Worm (Caenorhabditis elegans) whole organism, late embryonic: ENCODE results near the gene F01E11.20.

Experiments used
- C38D4.7 ChIP-seq: fragments of 200-800 bp; sonication (Bioruptor generic); optimal IDR thresholded peaks from 2 replicates; lab custom pipeline; 2018; ENCODE audit warnings: mild to moderate bottlenecking, missing genetic modification characterization, moderate library complexity, missing compliant biosample characterization
- K09A11.1 ChIP-seq: sonication (generic microtip); optimal IDR thresholded peaks from 2 replicates; lab custom pipeline; 2017; ENCODE audit warnings: antibody characterized with exemption, mild to moderate bottlenecking, missing genetic modification characterization, missing compliant biosample characterization; ENCODE audit not compliant: insufficient read depth
- ama-1 ChIP-seq: fragments of 150-350 bp; optimal IDR thresholded peaks from 2 replicates; lab custom pipeline; 2014
- ceh-14 ChIP-seq: sonication (generic microtip); optimal IDR thresholded peaks from 2 replicates; lab custom pipeline; 2016; ENCODE audit warnings: missing genotype, missing genetic modification characterization, missing compliant biosample characterization
- ceh-19 ChIP-seq: fragments of 200-800 bp; sonication (Bioruptor generic); optimal IDR thresholded peaks from 2 replicates; lab custom pipeline; 2018; ENCODE audit warnings: mild to moderate bottlenecking, missing genetic modification characterization, missing compliant biosample characterization
- ceh-2 ChIP-seq: sonication (generic microtip); optimal IDR thresholded peaks from 2 replicates; lab custom pipeline; 2016; ENCODE audit warnings: missing genotype, missing genetic modification characterization, missing compliant biosample characterization
- ceh-22 ChIP-seq: sonication (generic microtip); optimal IDR thresholded peaks from 2 replicates; lab custom pipeline; 2017; ENCODE audit warnings: missing biosample characterization, missing genetic modification characterization
- ceh-24 ChIP-seq: sonication (generic microtip); optimal IDR thresholded peaks from 2 replicates; lab custom pipeline; 2016; ENCODE audit warnings: mild to moderate bottlenecking, missing genetic modification characterization, missing compliant biosample characterization
- ceh-30 ChIP-seq: fragments of 150-350 bp; optimal IDR thresholded peaks from 2 replicates; lab custom pipeline; 2014; ENCODE audit warnings: missing biosample characterization, missing genetic modification characterization
- ceh-31 ChIP-seq: sonication (generic microtip); optimal IDR thresholded peaks from 2 replicates; lab custom pipeline; 2016; ENCODE audit warnings: missing genetic modification characterization, missing compliant biosample characterization
- ceh-34 ChIP-seq: sonication (generic microtip); optimal IDR thresholded peaks from 2 replicates; lab custom pipeline; 2016; ENCODE audit warnings: mild to moderate bottlenecking, missing genetic modification characterization, missing compliant biosample characterization
- ceh-6 ChIP-seq: fragments of 200-800 bp; sonication (Bioruptor generic); optimal IDR thresholded peaks from 2 replicates; lab custom pipeline; 2018; ENCODE audit warnings: mild to moderate bottlenecking, missing genetic modification characterization, missing compliant biosample characterization
- che-1 ChIP-seq: sonication (generic microtip); optimal IDR thresholded peaks from 2 replicates; lab custom pipeline; 2016; ENCODE audit warnings: mild to moderate bottlenecking, missing genetic modification characterization, missing compliant biosample characterization
- dmd-4 ChIP-seq: sonication (generic microtip); optimal IDR thresholded peaks from 2 replicates; lab custom pipeline; 2016; ENCODE audit warnings: borderline replicate concordance, missing genetic modification characterization, missing compliant biosample characterization
- elt-2 ChIP-seq: sonication (generic microtip); optimal IDR thresholded peaks from 2 replicates; lab custom pipeline; 2016; ENCODE audit warnings: missing genetic modification reagents, missing genetic modification characterization, missing compliant biosample characterization
- elt-4 ChIP-seq: sonication (generic microtip); optimal IDR thresholded peaks from 2 replicates; lab custom pipeline; 2016; ENCODE audit warnings: missing genetic modification characterization, missing compliant biosample characterization
- ets-4 ChIP-seq: sonication (generic microtip); optimal IDR thresholded peaks from 2 replicates; lab custom pipeline; 2016; ENCODE audit warnings: missing genetic modification characterization, missing compliant biosample characterization
- eyg-1 ChIP-seq: sonication (generic microtip); optimal IDR thresholded peaks from 2 replicates; lab custom pipeline; 2016; ENCODE audit warnings: missing genotype, missing genetic modification characterization, missing compliant biosample characterization
- fax-1 ChIP-seq: sonication (generic microtip); optimal IDR thresholded peaks from 2 replicates; lab custom pipeline; 2016; ENCODE audit warnings: missing genotype, missing genetic modification characterization, missing compliant biosample characterization
- hlh-13 ChIP-seq: fragments of 200-800 bp; sonication (Bioruptor generic); optimal IDR thresholded peaks from 2 replicates; lab custom pipeline; 2018; ENCODE audit warnings: mild to moderate bottlenecking, missing genetic modification characterization, missing compliant biosample characterization
- hlh-15 ChIP-seq: sonication (generic microtip); optimal IDR thresholded peaks from 2 replicates; lab custom pipeline; 2016; ENCODE audit warnings: missing genetic modification characterization, missing compliant biosample characterization
- hlh-6 ChIP-seq: sonication (generic microtip); optimal IDR thresholded peaks from 2 replicates; lab custom pipeline; 2016; ENCODE audit warnings: missing genotype, missing genetic modification characterization, missing compliant biosample characterization
- hlh-8 ChIP-seq: sonication (generic microtip); optimal IDR thresholded peaks from 2 replicates; lab custom pipeline; 2016; ENCODE audit warnings: missing genotype, missing genetic modification characterization, missing compliant biosample characterization
- lim-6 ChIP-seq: sonication (generic microtip); optimal IDR thresholded peaks from 2 replicates; lab custom pipeline; 2016; ENCODE audit warnings: missing genetic modification characterization, missing compliant biosample characterization
- lin-11 ChIP-seq: fragments of 200-800 bp; sonication (Bioruptor generic); optimal IDR thresholded peaks from 2 replicates; lab custom pipeline; 2018; ENCODE audit warnings: mild to moderate bottlenecking, missing genetic modification characterization, missing compliant biosample characterization
- madf-2 ChIP-seq: sonication (generic microtip); optimal IDR thresholded peaks from 2 replicates; lab custom pipeline; 2017; ENCODE audit warnings: missing genetic modification characterization, missing compliant biosample characterization
- mec-3 ChIP-seq: sonication (generic microtip); optimal IDR thresholded peaks from 2 replicates; lab custom pipeline; 2016; ENCODE audit warnings: borderline replicate concordance, missing genetic modification characterization, missing compliant biosample characterization
- nfya-1 ChIP-seq: sonication (generic microtip); optimal IDR thresholded peaks from 2 replicates; lab custom pipeline; 2017; ENCODE audit warnings: missing genetic modification characterization, mild to moderate bottlenecking, missing compliant biosample characterization, antibody characterized with exemption, moderate library complexity
- nhr-232 ChIP-seq: sonication (generic microtip); optimal IDR thresholded peaks from 2 replicates; lab custom pipeline; 2016; ENCODE audit warnings: missing genetic modification characterization, missing compliant biosample characterization
- pat-9 ChIP-seq: fragments of 200-800 bp; sonication (Bioruptor generic); optimal IDR thresholded peaks from 2 replicates; lab custom pipeline; 2018; ENCODE audit warnings: mild to moderate bottlenecking, missing genetic modification characterization, moderate library complexity, missing compliant biosample characterization
- pax-1 ChIP-seq: fragments of 150-350 bp; optimal IDR thresholded peaks from 2 replicates; lab custom pipeline; 2014; ENCODE audit warnings: missing biosample characterization, missing genetic modification characterization
- pros-1 ChIP-seq: fragments of 150-350 bp; optimal IDR thresholded peaks from 2 replicates; lab custom pipeline; 2014; ENCODE audit warnings: missing biosample characterization, missing genetic modification reagents, missing genetic modification characterization
- sdc-2 ChIP-seq: sonication (generic microtip); optimal IDR thresholded peaks from 2 replicates; lab custom pipeline; 2016; ENCODE audit warnings: missing genotype, missing genetic modification characterization, missing compliant biosample characterization
- sox-2 ChIP-seq: fragments of 200-800 bp; sonication (Bioruptor generic); IDR thresholded peaks from 2 replicates; pipeline ENCODE4 v1.3.6; 2022; ENCODE audit warnings: missing genetic modification reagents, missing genetic modification characterization, missing compliant biosample characterization
- sox-4 ChIP-seq: sonication (generic microtip); optimal IDR thresholded peaks from 2 replicates; lab custom pipeline; 2017; ENCODE audit warnings: mild to moderate bottlenecking, missing genetic modification characterization, inconsistent platforms, missing compliant biosample characterization
- syd-9 ChIP-seq: sonication (generic microtip); optimal IDR thresholded peaks from 2 replicates; lab custom pipeline; 2016; ENCODE audit warnings: mild to moderate bottlenecking, missing genetic modification characterization, moderate library complexity, missing compliant biosample characterization
- tbx-2 ChIP-seq: sonication (generic microtip); optimal IDR thresholded peaks from 2 replicates; lab custom pipeline; 2016; ENCODE audit warnings: missing genetic modification characterization, missing compliant biosample characterization
- tbx-7 ChIP-seq: sonication (generic microtip); optimal IDR thresholded peaks from 2 replicates; lab custom pipeline; 2016; ENCODE audit warnings: missing genotype, missing genetic modification characterization, missing compliant biosample characterization
- ttx-3 ChIP-seq: sonication (generic microtip); optimal IDR thresholded peaks from 2 replicates; lab custom pipeline; 2016; ENCODE audit warnings: missing genetic modification reagents, missing genetic modification characterization, missing compliant biosample characterization
- unc-3 ChIP-seq, 2 experiments: fragments of 200-800 bp in 1 of 2; sonication (Bioruptor generic) in 1 of 2; sonication (generic microtip) in 1 of 2; conservative IDR thresholded peaks in 1 of 2; optimal IDR thresholded peaks in 1 of 2; 2 replicates each; pipeline versions ENCODE4 v1.3.6 to Lab custom; 2016 to 2022; ENCODE audit warnings: missing compliant biosample characterization in 2 of 2, missing genetic modification characterization in 2 of 2, missing genetic modification reagents in 1 of 2
- unc-42 ChIP-seq: sonication (generic microtip); optimal IDR thresholded peaks from 2 replicates; lab custom pipeline; 2016; ENCODE audit warnings: missing genotype, missing genetic modification characterization, missing compliant biosample characterization
- unc-86 ChIP-seq: sonication (generic microtip); optimal IDR thresholded peaks from 2 replicates; lab custom pipeline; 2016; ENCODE audit warnings: missing genetic modification characterization, missing compliant biosample characterization
- zip-5 ChIP-seq: sonication (generic microtip); optimal IDR thresholded peaks from 2 replicates; lab custom pipeline; 2016; ENCODE audit warnings: missing genetic modification characterization, missing compliant biosample characterization
- ztf-16 ChIP-seq: sonication (generic microtip); optimal IDR thresholded peaks from 2 replicates; lab custom pipeline; 2017; ENCODE audit warnings: missing genetic modification characterization, missing compliant biosample characterization

Gene F01E11.20

ce11 chrX:7019733-7020132 lies 23.4 kb upstream of the F01E11.20 start, which contains the start of gene cah-5:
Gene cah-5 (plus strand): TSS chrX:7020033.
- TF ChIP-seq ets-4 (tag; lab: Kevin White, UChicago): no peak
- no peak for TF ChIP-seq lim-6 (tag; lab: Kevin White, UChicago)
- TF ChIP-seq elt-4 (tag; lab: Kevin White, UChicago): no peak
- TF ChIP-seq nhr-232 (tag; lab: Kevin White, UChicago): no peak
- no peak for TF ChIP-seq fax-1 (tag; lab: Kevin White, UChicago)
- TF ChIP-seq ceh-14 (tag; lab: Kevin White, UChicago): no peak
- TF ChIP-seq syd-9 (tag; lab: Kevin White, UChicago): no peak

ce11 chrX:7005919-7006318 lies 9.6 kb upstream of the F01E11.20 start:
- no peak for TF ChIP-seq madf-2 (tag; lab: Kevin White, UChicago)
- TF ChIP-seq ztf-16 (tag; lab: Kevin White, UChicago): no peak
- TF ChIP-seq ceh-24: no peak
- TF ChIP-seq sox-2 (GFP tag; lab: Robert Waterston, UW): no peak
- TF ChIP-seq ceh-30 (tag; lab: Kevin White, UChicago): no peak
- no peak for TF ChIP-seq hlh-8
- no peak for TF ChIP-seq ama-1 (lab: Kevin White, UChicago)
- TF ChIP-seq ceh-22 (tag; lab: Kevin White, UChicago): no peak
- no peak for TF ChIP-seq hlh-6 (tag; lab: Kevin White, UChicago)
- no peak for TF ChIP-seq unc-42 (tag; lab: Kevin White, UChicago)
- no peak for TF ChIP-seq zip-5 (tag; lab: Kevin White, UChicago)
- TF ChIP-seq unc-86 (tag; lab: Kevin White, UChicago): no peak
- no peak for TF ChIP-seq sox-4 (tag; lab: Kevin White, UChicago)

ce11 chrX:7005475-7005874 lies 9.1 kb upstream of the F01E11.20 start, which contains the start of gene tyra-2:
Gene tyra-2 (minus strand): TSS chrX:7005575.
- no peak for TF ChIP-seq madf-2 (tag; lab: Kevin White, UChicago)

- TF ChIP-seq C38D4.7 (GFP tag; lab: Kevin White, UChicago) (no peak), tbx-2 (no peak), hlh-15 (no peak), ceh-2 (tag; lab: Kevin White, UChicago) (no peak), nfya-1 (tag; lab: Kevin White, UChicago) (no peak), fax-1 (tag; lab: Kevin White, UChicago) (no peak), pax-1 (tag; lab: Kevin White, UChicago) (no peak), unc-86 (tag; lab: Kevin White, UChicago) (no peak), ceh-6 (GFP tag; lab: Kevin White, UChicago) (no peak), K09A11.1 (tag; lab: Kevin White, UChicago) (no peak), hlh-6 (tag; lab: Kevin White, UChicago) (no peak), ceh-14 (tag; lab: Kevin White, UChicago) (no peak), sdc-2 (tag; lab: Kevin White, UChicago) (no peak), unc-3 (GFP tag; conservative IDR thresholded peaks at IDR 0.05; lab: Robert Waterston, UW) (no peak), unc-3 (tag; optimal IDR thresholded peaks at IDR 0.05; lab: Kevin White, UChicago) (no peak), ceh-34 (tag; lab: Kevin White, UChicago) (no peak), ceh-31 (tag; lab: Kevin White, UChicago) (no peak), sox-4 (tag; lab: Kevin White, UChicago) (no peak), unc-42 (tag; lab: Kevin White, UChicago) (no peak)
- TF ChIP-seq, all 69 proteins: peak for 0
Observed at ce11 chrX:7001933-7002332, 5.6 kb upstream of the F01E11.20 start.

ce11 chrX:6991427-6991826 lies 4.9 kb downstream of the F01E11.20 start, which contains the start of gene ugt-57:
Gene ugt-57 (plus strand): TSS chrX:6991727.
- TF ChIP-seq mec-3 (no peak), pros-1 (no peak), nhr-232 (tag; lab: Kevin White, UChicago) (no peak), ceh-31 (tag; lab: Kevin White, UChicago) (no peak), zip-5 (tag; lab: Kevin White, UChicago) (no peak), eyg-1 (tag; lab: Kevin White, UChicago) (no peak), dmd-4 (tag; lab: Kevin White, UChicago) (no peak), ceh-14 (tag; lab: Kevin White, UChicago) (no peak), pat-9 (no peak), ttx-3 (tag; lab: Kevin White, UChicago) (no peak), che-1 (tag; lab: Kevin White, UChicago) (no peak), elt-2 (tag; lab: Kevin White, UChicago) (no peak), lin-11 (tag; lab: Kevin White, UChicago) (no peak), unc-42 (tag; lab: Kevin White, UChicago) (no peak), tbx-7 (no peak), hlh-13 (GFP tag; lab: Kevin White, UChicago) (no peak), ama-1 (lab: Kevin White, UChicago) (no peak), ceh-19 (GFP tag; lab: Kevin White, UChicago) (no peak)
- TF ChIP-seq, all 69 proteins: peak for 0
